Fruit fly (Drosophila melanogaster): Measurements from ENCODE around the gene CG10435.

Gene CG10435

dm6 chr3R:7999530-8000116 is 13.4 kb downstream of the CG10435 start, which contains the start of gene PIG-H (continued):
- no peak for TF ChIP-seq Sox15 (GFP tag; optimal IDR thresholded peaks at IDR 0.05)

dm6 chr3R:7998778-7999177 is 14.2 kb downstream of the CG10435 start:
- TF ChIP-seq achi (GFP tag; optimal IDR thresholded peaks at IDR 0.05): no peak
- TF ChIP-seq CG8119 (GFP tag; IDR thresholded peaks at IDR 0.05): no peak
- TF ChIP-seq CG31627 (GFP tag; optimal IDR thresholded peaks at IDR 0.05): no peak
- no peak for TF ChIP-seq CG1621 (tag; optimal IDR thresholded peaks at IDR 0.05)
- no peak for TF ChIP-seq CG6163 (GFP tag; IDR thresholded peaks at IDR 0.05)
- TF ChIP-seq CG11762 (GFP tag; optimal IDR thresholded peaks at IDR 0.05; ENCODE audit: insufficient read depth): no peak
- TF ChIP-seq CG11294 (GFP tag; IDR thresholded peaks at IDR 0.05): no peak
- no peak for TF ChIP-seq CG3032 (tag; optimal IDR thresholded peaks at IDR 0.05)
- no peak for TF ChIP-seq CG15336 (GFP tag; IDR thresholded peaks at IDR 0.05)
- TF ChIP-seq dac (GFP tag; optimal IDR thresholded peaks at IDR 0.05): no peak
- no peak for TF ChIP-seq Hr38 (GFP tag; optimal IDR thresholded peaks at IDR 0.05)
- no peak for TF ChIP-seq Sox15 (GFP tag; optimal IDR thresholded peaks at IDR 0.05)
- TF ChIP-seq pdm3 (GFP tag; optimal IDR thresholded peaks at IDR 0.05): no peak
- no peak for TF ChIP-seq cyc (GFP tag; optimal IDR thresholded peaks at IDR 0.05)
- no peak for TF ChIP-seq salr (GFP tag; optimal IDR thresholded peaks at IDR 0.05)

dm6 chr3R:7995722-7996121 is 17.3 kb downstream of the CG10435 start, which contains the start of gene Elovl7:
TSS of gene Elovl7 (minus strand) at chr3R:7995852.
- TF ChIP-seq pdm3 (GFP tag; optimal IDR thresholded peaks at IDR 0.05): no peak
- no peak for TF ChIP-seq Met (GFP tag; optimal IDR thresholded peaks at IDR 0.05)
- TF ChIP-seq Ets21C (GFP tag; optimal IDR thresholded peaks at IDR 0.05): no peak
- no peak for TF ChIP-seq spab (GFP tag; optimal IDR thresholded peaks at IDR 0.05)
- TF ChIP-seq CG9139 (GFP tag; optimal IDR thresholded peaks at IDR 0.05): no peak
- TF ChIP-seq CG6854 (GFP tag; optimal IDR thresholded peaks at IDR 0.05): peak; percentile 76
- TF ChIP-seq CG6163 (GFP tag; IDR thresholded peaks at IDR 0.05): no peak
- no peak for TF ChIP-seq topi (GFP tag; optimal IDR thresholded peaks at IDR 0.05)
- peak; percentile 28 for TF ChIP-seq Eip78C (GFP tag)
- TF ChIP-seq eg (GFP tag; IDR thresholded peaks at IDR 0.05): no peak
- TF ChIP-seq dac (GFP tag; optimal IDR thresholded peaks at IDR 0.05): no peak
- TF ChIP-seq CG7368 (GFP tag; optimal IDR thresholded peaks at IDR 0.05): no peak
- no peak for TF ChIP-seq Sox102F (GFP tag; optimal IDR thresholded peaks at IDR 0.05)
- TF ChIP-seq Sox15 (GFP tag; optimal IDR thresholded peaks at IDR 0.05): no peak
- TF ChIP-seq dsx (GFP tag; optimal IDR thresholded peaks at IDR 0.05; ENCODE audit: poor library complexity, severe bottlenecking): no peak
- TF ChIP-seq CG11902 (GFP tag; optimal IDR thresholded peaks at IDR 0.05): no peak
- no peak for TF ChIP-seq Smox (GFP tag; optimal IDR thresholded peaks at IDR 0.05)

DNA sequence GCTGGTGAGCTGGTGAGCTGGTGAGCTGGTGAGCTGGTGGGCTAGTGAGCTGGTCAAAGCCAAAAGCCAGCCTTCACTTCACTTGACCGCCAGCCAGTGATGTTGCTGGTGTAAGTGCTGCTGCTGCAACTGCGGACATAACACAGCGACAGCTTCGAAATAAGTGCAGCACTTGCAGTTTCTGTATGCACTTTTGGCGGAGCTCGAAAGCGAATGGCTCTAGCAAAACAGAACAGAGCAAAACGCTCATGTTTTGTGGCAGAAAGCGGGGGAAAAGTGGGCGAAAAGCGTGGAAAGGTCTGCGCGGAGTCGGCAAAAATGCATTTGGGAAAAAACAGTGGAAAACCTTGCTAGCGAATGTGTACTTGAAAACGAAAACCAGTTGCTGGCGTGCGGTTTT is 18.4 kb downstream of the CG10435 start:
- TF ChIP-seq Eip78C (GFP tag): peak; percentile 44
- no peak for TF ChIP-seq Sox15 (GFP tag; optimal IDR thresholded peaks at IDR 0.05)

- no peak for TF ChIP-seq CG15336 (GFP tag; IDR thresholded peaks at IDR 0.05)
- TF ChIP-seq CG10669 (GFP tag; optimal IDR thresholded peaks at IDR 0.05): no peak
- TF ChIP-seq fd85E (GFP tag; optimal IDR thresholded peaks at IDR 0.05): no peak
- TF ChIP-seq CG1621 (tag; optimal IDR thresholded peaks at IDR 0.05): no peak
- no peak for TF ChIP-seq CG6163 (GFP tag; IDR thresholded peaks at IDR 0.05)
- TF ChIP-seq CG8119 (GFP tag; IDR thresholded peaks at IDR 0.05): no peak
- no peak for TF ChIP-seq eg (GFP tag; IDR thresholded peaks at IDR 0.05)
- no peak for TF ChIP-seq acj6 (GFP tag; optimal IDR thresholded peaks at IDR 0.05)
- TF ChIP-seq Eip75B (GFP tag; optimal IDR thresholded peaks at IDR 0.05): no peak
- no peak for TF ChIP-seq Sox102F (GFP tag; optimal IDR thresholded peaks at IDR 0.05)
Measured at dm6 chr3R:7993506-7993905, 19.5 kb downstream of the CG10435 start.

All from whole organism, prepupa.